Fruit fly (Drosophila melanogaster) S2 (cell line): ENCODE data around the gene CG17597.

ENCODE experiments used
- CG8478 ChIP-seq: fragments of >200 bp; optimal IDR thresholded peaks from 2 replicates; lab custom pipeline; 2018
- CTCF ChIP-seq, 2 experiments: fragments of >200 bp; optimal IDR thresholded peaks; 2 replicates each; lab custom pipeline; 2018

CG17597 gene

dm6 chr2L:18810960-18811642, 19.9 kb downstream of the CG17597 start, which contains the start of the genes CG10570 and CG42502:
CG10570 (minus strand) TSS chr2L:18811252.
CG42502 (minus strand) TSS chr2L:18811252.
- no peak for TF ChIP-seq CG8478
- TF ChIP-seq CTCF (optimal IDR thresholded peaks at IDR 0.05; lab: Kevin White, UChicago), result no peak

dm6 chr2L:18809486-18809885, 21.5 kb downstream of the CG17597 start:
- TF ChIP-seq CTCF (optimal IDR thresholded peaks at IDR 0.05; lab: Kevin White, UChicago), result no peak
- TF ChIP-seq CG8478, result no peak

dm6 chr2L:18808754-18809329, 22.1 kb downstream of the CG17597 start:
- TF ChIP-seq CG8478 (no peak), CTCF (optimal IDR thresholded peaks at IDR 0.05; lab: Kevin White, UChicago) (no peak)

- no peak for TF ChIP-seq CG8478
Measured at dm6 chr2L:18805637-18806403, 25.1 kb downstream of the CG17597 start.

dm6 chr2L:18805247-18805636, 25.7 kb downstream of the CG17597 start, which contains the start of gene CG43814:
CG43814 (minus strand) TSS chr2L:18805347.
- TF ChIP-seq CTCF (optimal IDR thresholded peaks at IDR 0.05; lab: Kevin White, UChicago), result no peak
- no peak for TF ChIP-seq CG8478

- TF ChIP-seq CG8478, result no peak
Measured at dm6 chr2L:18801704-18802103, 29.2 kb downstream of the CG17597 start.

dm6 chr2L:18796446-18796845, 34.5 kb downstream of the CG17597 start:
- TF ChIP-seq CG8478, result no peak
- no peak for TF ChIP-seq CTCF (optimal IDR thresholded peaks at IDR 0.05; lab: Kevin White, UChicago)

dm6 chr2L:18795917-18796402, 35.0 kb downstream of the CG17597 start:
- no peak for TF ChIP-seq CTCF (optimal IDR thresholded peaks at IDR 0.05; lab: Kevin White, UChicago)
- TF ChIP-seq CG8478, result no peak

dm6 chr2L:18793243-18793642, 37.7 kb downstream of the CG17597 start:
- TF ChIP-seq CTCF (optimal IDR thresholded peaks at IDR 0.05; lab: Kevin White, UChicago) (no peak), CG8478 (no peak)

dm6 chr2L:18792806-18793205, 38.1 kb downstream of the CG17597 start, which contains the start of gene ham:
ham (minus strand) TSS chr2L:18792906.
- no peak for TF ChIP-seq CTCF (optimal IDR thresholded peaks at IDR 0.05; lab: Kevin White, UChicago)
- no peak for TF ChIP-seq CG8478

dm6 chr2L:18789773-18790385, 41.1 kb downstream of the CG17597 start:
- no peak for TF ChIP-seq CG8478
- TF ChIP-seq CTCF (optimal IDR thresholded peaks at IDR 0.05; lab: Kevin White, UChicago), result no peak

- TF ChIP-seq CTCF (optimal IDR thresholded peaks at IDR 0.05; lab: Kevin White, UChicago) (no peak), CG8478 (no peak)
Measured at dm6 chr2L:18788953-18789352, 42.0 kb downstream of the CG17597 start.

dm6 chr2L:18787415-18787989, 43.5 kb downstream of the CG17597 start:
- TF ChIP-seq CTCF (optimal IDR thresholded peaks at IDR 0.05; lab: Kevin White, UChicago) (no peak), CG8478 (no peak)

dm6 chr2L:18785026-18785600, 45.8 kb downstream of the CG17597 start:
- TF ChIP-seq CTCF (optimal IDR thresholded peaks at IDR 0.05; lab: Kevin White, UChicago) (no peak), CG8478 (no peak)
